Fruit fly (Drosophila melanogaster): ENCODE results near the gene hdm.

Gene hdm

dm6 chrX:7909482-7909881 is 10.4 kb downstream of the hdm start (continued):
- TF ChIP-seq vvl (GFP tag; IDR thresholded peaks at IDR 0.05) (peak; percentile 24; the same call in 1 of the 2 replicates), HHEX (GFP tag; optimal IDR thresholded peaks at IDR 0.05) (peak; percentile 22), onecut (GFP tag; IDR thresholded peaks at IDR 0.05) (0 out of 2 replicates have a peak, but pooled peaks have one; percentile 15), CG15479 (GFP tag; optimal IDR thresholded peaks at IDR 0.05) (no peak), Gug (GFP tag; IDR thresholded peaks at IDR 0.05) (no peak), CG11695 (GFP tag; IDR thresholded peaks at IDR 0.05) (0 out of 3 replicates have a peak, but pooled peaks have one; percentile 21), CG18262 (tag; optimal IDR thresholded peaks at IDR 0.05) (peak; percentile 23), CG13296 (GFP tag; optimal IDR thresholded peaks at IDR 0.05) (no peak), pan (optimal IDR thresholded peaks at IDR 0.05) (no peak), pan (GFP tag; optimal IDR thresholded peaks at IDR 0.05 in 1 of 2, IDR thresholded peaks at IDR 0.05 in 1 of 2) (peak in 1 of 2 experiments; percentile 37), sob (GFP tag; IDR thresholded peaks at IDR 0.05) (0 out of 2 replicates have a peak, but pooled peaks have one; percentile 23), Spps (tag; optimal IDR thresholded peaks at IDR 0.05) (no peak), Atf6 (GFP tag; IDR thresholded peaks at IDR 0.05) (no peak), Fer1 (GFP tag; optimal IDR thresholded peaks at IDR 0.05) (peak; percentile 11), slbo (GFP tag; IDR thresholded peaks at IDR 0.05) (peak; percentile 57), insv (GFP tag; optimal IDR thresholded peaks at IDR 0.05) (no peak), bsh (GFP tag; optimal IDR thresholded peaks at IDR 0.05) (peak in 1 of 2 experiments; percentile 29), Adf1 (GFP tag; IDR thresholded peaks at IDR 0.05) (no peak), CG14014 (GFP tag; IDR thresholded peaks at IDR 0.05) (0 out of 2 replicates have a peak, but pooled peaks have one; percentile 14), eve (GFP tag; optimal IDR thresholded peaks at IDR 0.05) (no peak), phol (tag; optimal IDR thresholded peaks at IDR 0.05) (peak; percentile 30), tio (GFP tag; optimal IDR thresholded peaks at IDR 0.05) (no peak), CG8944 (GFP tag; optimal IDR thresholded peaks at IDR 0.05) (no peak), CG10543 (GFP tag; optimal IDR thresholded peaks at IDR 0.05) (no peak), CG8765 (GFP tag; IDR thresholded peaks at IDR 0.05) (no peak), pros (GFP tag; optimal IDR thresholded peaks at IDR 0.05) (no peak), HmgZ (tag; optimal IDR thresholded peaks at IDR 0.05) (peak; percentile 10), cato (GFP tag; optimal IDR thresholded peaks at IDR 0.05; ENCODE audit: borderline replicate concordance) (no peak), maf-S (GFP tag; optimal IDR thresholded peaks at IDR 0.05) (no peak), lmd (GFP tag; IDR thresholded peaks at IDR 0.05) (0 out of 2 replicates have a peak, but pooled peaks have one; percentile 33), Fer3 (tag; optimal IDR thresholded peaks at IDR 0.05) (peak; percentile 3), Ptx1 (GFP tag; IDR thresholded peaks at IDR 0.05) (peak; percentile 42; the same call in 1 of the 2 replicates), CG4282 (GFP tag; optimal IDR thresholded peaks at IDR 0.05) (no peak), E2f1 (GFP tag; IDR thresholded peaks at IDR 0.05) (peak; percentile 34; the same call in 1 of the 2 replicates), cwo (GFP tag; optimal IDR thresholded peaks at IDR 0.05) (peak; percentile 14), CG18476 (GFP tag; optimal IDR thresholded peaks at IDR 0.05) (no peak), CG10979 (tag; optimal IDR thresholded peaks at IDR 0.05) (peak; percentile 16), chm (GFP tag; IDR thresholded peaks at IDR 0.05) (0 out of 2 replicates have a peak, but pooled peaks have one; percentile 51), ATbp (GFP tag; optimal IDR thresholded peaks at IDR 0.05) (peak; percentile 27), CG12071 (GFP tag; optimal IDR thresholded peaks at IDR 0.05) (no peak), CG14441 (GFP tag; IDR thresholded peaks at IDR 0.05) (peak; percentile 65), Deaf1 (tag; optimal IDR thresholded peaks at IDR 0.05) (no peak), grau (tag; optimal IDR thresholded peaks at IDR 0.05) (peak; percentile 41), sens (GFP tag) (peak; percentile 74), CG4424 (GFP tag; optimal IDR thresholded peaks at IDR 0.05) (peak; percentile 20), MESR4 (GFP tag; optimal IDR thresholded peaks at IDR 0.05) (no peak), row (GFP tag; IDR thresholded peaks at IDR 0.05) (peak; percentile 60; the same call in 2 of the 3 replicates), Xrp1 (GFP tag; IDR thresholded peaks at IDR 0.05) (peak; percentile 56; the same call in 1 of the 2 replicates), CG32532 (GFP tag; IDR thresholded peaks at IDR 0.05) (peak; percentile 51; the same call in 1 of the 2 replicates), Ada2b (GFP tag; IDR thresholded peaks at IDR 0.05) (peak; percentile 51; the same call in 1 of the 2 replicates), HLH3B (GFP tag; IDR thresholded peaks at IDR 0.05) (0 out of 2 replicates have a peak, but pooled peaks have one; percentile 25)
